Fruit fly (Drosophila melanogaster) whole organism, embryonic: ENCODE data around the gene CG4459.

Source experiments
- Bteb2 ChIP-seq: fragments of 200-800 bp; sonication (Bioruptor generic); optimal IDR thresholded peaks from 2 replicates; lab custom pipeline; 2016; ENCODE audit warnings: missing biosample characterization, missing genetic modification characterization
- CG10147 ChIP-seq: fragments of 200-800 bp; sonication (Bioruptor generic); optimal IDR thresholded peaks from 2 replicates; lab custom pipeline; 2019; ENCODE audit warnings: missing biosample characterization, mild to moderate bottlenecking, missing genetic modification characterization, moderate library complexity
- CG10267 ChIP-seq: fragments of 200-800 bp; sonication (Bioruptor generic); optimal IDR thresholded peaks from 2 replicates; lab custom pipeline; 2018; ENCODE audit warnings: missing biosample characterization, mild to moderate bottlenecking, missing genetic modification characterization, moderate library complexity
- CG10321 ChIP-seq: fragments of 200-800 bp; sonication (Bioruptor generic); IDR thresholded peaks from 2 replicates; pipeline ENCODE4 v1.3.6; 2022; ENCODE audit warnings: missing biosample characterization, missing genetic modification characterization
- CG10462 ChIP-seq: fragments of 200-800 bp; sonication (Bioruptor generic); optimal IDR thresholded peaks from 2 replicates; lab custom pipeline; 2016; ENCODE audit warnings: missing biosample characterization, missing genetic modification characterization
- CG10654 ChIP-seq: fragments of 200-800 bp; sonication (Bioruptor generic); optimal IDR thresholded peaks from 2 replicates; lab custom pipeline; 2016; ENCODE audit warnings: missing biosample characterization, missing genetic modification characterization
- CG11504 ChIP-seq: fragments of 200-800 bp; sonication (Bioruptor generic); optimal IDR thresholded peaks from 3 replicates; lab custom pipeline; 2019; ENCODE audit warnings: missing biosample characterization, mild to moderate bottlenecking, missing genetic modification characterization, moderate library complexity
- CG12155 ChIP-seq: fragments of 200-800 bp; sonication (Bioruptor generic); optimal IDR thresholded peaks from 3 replicates; lab custom pipeline; 2016; ENCODE audit warnings: missing biosample characterization, missing genetic modification characterization
- CG1233 ChIP-seq: fragments of 200-800 bp; sonication (Bioruptor generic); optimal IDR thresholded peaks from 4 replicates; lab custom pipeline; 2018; ENCODE audit warnings: missing biosample characterization, mild to moderate bottlenecking, missing genetic modification characterization
- CG12391 ChIP-seq: fragments of 200-800 bp; sonication (Bioruptor generic); optimal IDR thresholded peaks from 3 replicates; lab custom pipeline; 2018; ENCODE audit warnings: missing biosample characterization, mild to moderate bottlenecking, missing genetic modification characterization, moderate library complexity
- CG12659 ChIP-seq: fragments of 200-800 bp; sonication (Bioruptor generic); optimal IDR thresholded peaks from 3 replicates; lab custom pipeline; 2017; ENCODE audit warnings: mild to moderate bottlenecking, missing biosample characterization, missing genetic modification reagents, missing genetic modification characterization
- CG14710 ChIP-seq: fragments of 200-800 bp; sonication (Bioruptor generic); optimal IDR thresholded peaks from 3 replicates; lab custom pipeline; 2019; ENCODE audit warnings: missing biosample characterization, mild to moderate bottlenecking, missing genetic modification characterization, moderate library complexity
- CG15514 ChIP-seq: fragments of 200-800 bp; sonication (Bioruptor generic); optimal IDR thresholded peaks from 3 replicates; lab custom pipeline; 2017; ENCODE audit warnings: missing biosample characterization, missing genetic modification characterization, mild to moderate bottlenecking, moderate library complexity, missing genetic modification reagents
- CG15601 ChIP-seq: fragments of 200-800 bp; sonication (Bioruptor generic); optimal IDR thresholded peaks from 3 replicates; lab custom pipeline; 2019; ENCODE audit warnings: missing biosample characterization, mild to moderate bottlenecking, missing genetic modification characterization, moderate library complexity
- CG18262 ChIP-seq: fragments of 200-800 bp; optimal IDR thresholded peaks from 3 replicates; lab custom pipeline; 2019; ENCODE audit warnings: missing biosample characterization, mild to moderate bottlenecking, missing genetic modification characterization, moderate library complexity
- CG18764 ChIP-seq: fragments of 200-800 bp; sonication (Bioruptor generic); optimal IDR thresholded peaks from 3 replicates; lab custom pipeline; 2016; ENCODE audit warnings: missing biosample characterization, missing genetic modification characterization
- CG30020 ChIP-seq: fragments of 200-800 bp; optimal IDR thresholded peaks from 2 replicates; lab custom pipeline; 2019; ENCODE audit warnings: missing biosample characterization, mild to moderate bottlenecking, missing genetic modification characterization, moderate library complexity
- CG34376 ChIP-seq: fragments of 200-800 bp; sonication (Bioruptor generic); optimal IDR thresholded peaks from 2 replicates; lab custom pipeline; 2018; ENCODE audit warnings: missing biosample characterization, mild to moderate bottlenecking, missing genetic modification characterization
- CG4424 ChIP-seq: fragments of 200-800 bp; sonication (Bioruptor generic); optimal IDR thresholded peaks from 3 replicates; lab custom pipeline; 2016; ENCODE audit warnings: missing biosample characterization, missing genetic modification characterization
- CG6254 ChIP-seq: fragments of 200-800 bp; sonication (Bioruptor generic); optimal IDR thresholded peaks from 3 replicates; lab custom pipeline; 2017; ENCODE audit warnings: mild to moderate bottlenecking, missing biosample characterization, missing genetic modification reagents, missing genetic modification characterization
- CG6791 ChIP-seq: fragments of 200-800 bp; sonication (Bioruptor generic); IDR thresholded peaks from 3 replicates; pipeline ENCODE4 v1.3.6; 2022; ENCODE audit warnings: missing biosample characterization, missing genetic modification characterization; ENCODE audit not compliant: partially characterized antibody
- CG7928 ChIP-seq: fragments of 200-800 bp; sonication (Bioruptor generic); optimal IDR thresholded peaks from 2 replicates; lab custom pipeline; 2017; ENCODE audit warnings: missing biosample characterization, mild to moderate bottlenecking, missing genetic modification characterization
- CG8290 ChIP-seq, 3 experiments: fragments of 200-800 bp; sonication (Bioruptor generic); optimal IDR thresholded peaks; 2 replicates each; lab custom pipeline; 2016 to 2019; ENCODE audit warnings: missing biosample characterization in 3 of 3, missing genetic modification characterization in 3 of 3, mild to moderate bottlenecking in 2 of 3, moderate library complexity in 1 of 3
- CG8924 ChIP-seq: fragments of 200-800 bp; optimal IDR thresholded peaks from 3 replicates; lab custom pipeline; 2019; ENCODE audit warnings: missing biosample characterization, mild to moderate bottlenecking, missing genetic modification characterization, moderate library complexity
- CoRest ChIP-seq: fragments of 200-800 bp; sonication (Bioruptor generic); optimal IDR thresholded peaks from 3 replicates; lab custom pipeline; 2018; ENCODE audit warnings: missing biosample characterization, mild to moderate bottlenecking, missing genetic modification characterization, moderate library complexity
- Hmr ChIP-seq: fragments of 200-800 bp; sonication (Bioruptor generic); optimal IDR thresholded peaks from 3 replicates; lab custom pipeline; 2017; ENCODE audit warnings: mild to moderate bottlenecking, missing biosample characterization, missing genetic modification reagents, missing genetic modification characterization
- Hsf ChIP-seq: fragments of 200-800 bp; sonication (Bioruptor generic); optimal IDR thresholded peaks from 3 replicates; lab custom pipeline; 2016; ENCODE audit warnings: missing biosample characterization, missing genetic modification characterization
- Max ChIP-seq: fragments of 200-800 bp; sonication (Bioruptor generic); optimal IDR thresholded peaks from 2 replicates; lab custom pipeline; 2016; ENCODE audit warnings: missing biosample characterization, mild to moderate bottlenecking, missing genetic modification characterization
- Med ChIP-seq: fragments of 200-800 bp; sonication (Bioruptor generic); peaks from one replicate; lab custom pipeline; 2016; ENCODE audit warnings: missing biosample characterization, missing genetic modification characterization, mild to moderate bottlenecking, inconsistent platforms, moderate library complexity
- Nf-YC ChIP-seq: fragments of 200-800 bp; optimal IDR thresholded peaks from 3 replicates; lab custom pipeline; 2019; ENCODE audit warnings: missing biosample characterization, mild to moderate bottlenecking, missing genetic modification characterization, moderate library complexity
- NfI ChIP-seq: fragments of 200-800 bp; sonication (Bioruptor generic); optimal IDR thresholded peaks from 3 replicates; lab custom pipeline; 2018; ENCODE audit warnings: missing biosample characterization, mild to moderate bottlenecking, missing genetic modification characterization, moderate library complexity
- Sin3A ChIP-seq: fragments of >200 bp; optimal IDR thresholded peaks from 2 replicates; lab custom pipeline; 2018
- Sox100B ChIP-seq: fragments of 200-800 bp; sonication (Bioruptor generic); optimal IDR thresholded peaks from 3 replicates; lab custom pipeline; 2018; ENCODE audit warnings: missing biosample characterization, mild to moderate bottlenecking, missing genetic modification characterization
- Spps ChIP-seq: fragments of 200-800 bp; sonication (Bioruptor generic); optimal IDR thresholded peaks from 2 replicates; lab custom pipeline; 2018; ENCODE audit warnings: missing biosample characterization, mild to moderate bottlenecking, missing genetic modification characterization
- Xbp1 ChIP-seq: fragments of 200-800 bp; sonication (Bioruptor generic); optimal IDR thresholded peaks from 3 replicates; lab custom pipeline; 2016; ENCODE audit warnings: missing biosample characterization, mild to moderate bottlenecking, missing genetic modification characterization
- amos ChIP-seq: fragments of 200-800 bp; sonication (Bioruptor generic); IDR thresholded peaks from 2 replicates; pipeline ENCODE4 v1.3.6; 2022; ENCODE audit warnings: missing biosample characterization, missing genetic modification characterization; ENCODE audit not compliant: partially characterized antibody
- cato ChIP-seq: fragments of 200-800 bp; sonication (Bioruptor generic); optimal IDR thresholded peaks from 2 replicates; lab custom pipeline; 2016; ENCODE audit warnings: missing biosample characterization, missing genetic modification characterization, borderline replicate concordance
- en ChIP-seq: fragments of 200-800 bp; sonication (Bioruptor generic); optimal IDR thresholded peaks from 2 replicates; lab custom pipeline; 2016; ENCODE audit warnings: missing biosample characterization, missing genetic modification characterization
- exex ChIP-seq: fragments of 200-800 bp; sonication (Bioruptor generic); optimal IDR thresholded peaks from 4 replicates; lab custom pipeline; 2018; ENCODE audit warnings: missing biosample characterization, mild to moderate bottlenecking, missing genetic modification characterization, moderate library complexity
- grau ChIP-seq: fragments of 200-800 bp; optimal IDR thresholded peaks from 3 replicates; lab custom pipeline; 2019; ENCODE audit warnings: missing biosample characterization, mild to moderate bottlenecking, missing genetic modification characterization, moderate library complexity
- gsb-n ChIP-seq: fragments of 200-800 bp; sonication (Bioruptor generic); optimal IDR thresholded peaks from 3 replicates; lab custom pipeline; 2018; ENCODE audit warnings: missing biosample characterization, mild to moderate bottlenecking, missing genetic modification characterization
- h ChIP-seq: fragments of >200 bp; optimal IDR thresholded peaks from 2 replicates; lab custom pipeline; 2017
- kah ChIP-seq: fragments of 200-800 bp; sonication (Bioruptor generic); optimal IDR thresholded peaks from 2 replicates; lab custom pipeline; 2018; ENCODE audit warnings: missing biosample characterization, mild to moderate bottlenecking, missing genetic modification characterization
- lbe ChIP-seq: fragments of 200-800 bp; sonication (Bioruptor generic); optimal IDR thresholded peaks from 2 replicates; lab custom pipeline; 2016; ENCODE audit warnings: missing biosample characterization, mild to moderate bottlenecking, missing genetic modification characterization
- nmo ChIP-seq: fragments of 200-800 bp; sonication (Bioruptor generic); optimal IDR thresholded peaks from 2 replicates; lab custom pipeline; 2018; ENCODE audit warnings: missing biosample characterization, mild to moderate bottlenecking, missing genetic modification characterization, moderate library complexity
- pan ChIP-seq, 4 experiments: fragments of >200 bp in 3 of 4; fragments of 200-800 bp in 1 of 4; sonication (Bioruptor generic) in 1 of 4; optimal IDR thresholded peaks in 3 of 4; IDR thresholded peaks in 1 of 4; 2 replicates each; pipeline versions ENCODE4 v1.3.6 to Lab custom; 2017 to 2022; ENCODE audit warnings: missing biosample characterization in 2 of 4, missing genetic modification characterization in 2 of 4, mixed read lengths in 1 of 4
- sens ChIP-seq: fragments of 200-800 bp; sonication (Bioruptor generic); peaks from one replicate; lab custom pipeline; 2016; ENCODE audit warnings: missing biosample characterization, missing genetic modification characterization
- sqz ChIP-seq: fragments of 200-800 bp; sonication (Bioruptor generic); optimal IDR thresholded peaks from 3 replicates; lab custom pipeline; 2018; ENCODE audit warnings: missing biosample characterization, mild to moderate bottlenecking, missing genetic modification characterization

Gene CG4459

dm6 chr3R:19877427-19878076 is 50.9 kb downstream of the CG4459 start, which contains the start of the genes CG17186 and Arc42:
Gene CG17186, minus strand, starts transcription at chr3R:19877514.
Gene Arc42, plus strand, starts transcription at chr3R:19877737.
- TF ChIP-seq en (GFP tag; lab: Kevin White, UChicago), result no peak
- TF ChIP-seq Bteb2 (GFP tag; lab: Kevin White, UChicago), result peak; percentile 4
- TF ChIP-seq CG14710 (tag; lab: Kevin White, UChicago), result peak; percentile 71
- TF ChIP-seq cato (GFP tag; lab: Kevin White, UChicago), result peak; percentile 3
- TF ChIP-seq CG10654 (GFP tag; lab: Kevin White, UChicago), result peak; percentile 28
- peak; percentile 53 for TF ChIP-seq Max (GFP tag; lab: Kevin White, UChicago)
- TF ChIP-seq CG34376 (GFP tag; lab: Kevin White, UChicago), result no peak
- 0 out of 3 replicates have a peak, but pooled peaks have one; percentile 42 for TF ChIP-seq CG6791
- peak; percentile 6 for TF ChIP-seq CG12155 (GFP tag; lab: Kevin White, UChicago)
- TF ChIP-seq NfI (GFP tag; lab: Kevin White, UChicago), result peak; percentile 33
- peak; percentile 44 for TF ChIP-seq CG15601 (tag; lab: Kevin White, UChicago)
- peak; percentile 27 for TF ChIP-seq CG4424 (GFP tag; lab: Kevin White, UChicago)
- peak; percentile 84 for TF ChIP-seq Med (GFP tag; lab: Kevin White, UChicago)
- peak; percentile 14 for TF ChIP-seq CG18764 (GFP tag; lab: Kevin White, UChicago)
- peak; percentile 47 for TF ChIP-seq CG12391
- TF ChIP-seq lbe (GFP tag; lab: Kevin White, UChicago), result peak; percentile 30
- TF ChIP-seq CG10267, result peak; percentile 30
- TF ChIP-seq sens (GFP tag; lab: Kevin White, UChicago), result peak; percentile 82
- no peak for TF ChIP-seq CG10321 (GFP tag; lab: Robert Waterston, UW)
- no peak for TF ChIP-seq CG8290 (GFP tag; optimal IDR thresholded peaks at IDR 0.05; lab: Kevin White, UChicago)
- TF ChIP-seq CG8290 (tag; optimal IDR thresholded peaks at IDR 0.05; lab: Kevin White, UChicago), result no peak
- no peak for TF ChIP-seq amos (GFP tag; lab: Robert Waterston, UW)
- TF ChIP-seq CG12659, result peak; percentile 67
- TF ChIP-seq CG8924, result peak; percentile 55
- TF ChIP-seq h (lab: Kevin White, UChicago), result no peak
- no peak for TF ChIP-seq pan (optimal IDR thresholded peaks at IDR 0.05; lab: Kevin White, UChicago)
- no peak for TF ChIP-seq pan (GFP tag; optimal IDR thresholded peaks at IDR 0.05 in 1 of 2, IDR thresholded peaks at IDR 0.05 in 1 of 2)
- TF ChIP-seq CG1233 (GFP tag; lab: Kevin White, UChicago), result peak; percentile 15
- peak; percentile 29 for TF ChIP-seq gsb-n (tag; lab: Kevin White, UChicago)
- peak; percentile 70 for TF ChIP-seq CG30020 (tag; lab: Kevin White, UChicago)
- TF ChIP-seq CG6254 (GFP tag; lab: Kevin White, UChicago), result peak; percentile 99
- peak; percentile 73 for TF ChIP-seq sqz
- peak; percentile 34 for TF ChIP-seq Sin3A (lab: Kevin White, UChicago)
- peak; percentile 3 for TF ChIP-seq exex (tag; lab: Kevin White, UChicago)
- TF ChIP-seq CG15514, result peak; percentile 88
- peak; percentile 97 for TF ChIP-seq kah (GFP tag; lab: Kevin White, UChicago)
- peak; percentile 19 for TF ChIP-seq Nf-YC
- TF ChIP-seq Spps (tag; lab: Kevin White, UChicago), result peak; percentile 12
- TF ChIP-seq CG7928 (GFP tag; lab: Kevin White, UChicago), result peak; percentile 10
- peak; percentile 20 for TF ChIP-seq Hsf
- peak; percentile 68 for TF ChIP-seq nmo (GFP tag; lab: Kevin White, UChicago)
- TF ChIP-seq CG11504 (tag; lab: Kevin White, UChicago), result peak; percentile 30
- TF ChIP-seq CG10462 (GFP tag; lab: Kevin White, UChicago), result peak; percentile 1
- TF ChIP-seq Hmr (GFP tag; lab: Kevin White, UChicago), result peak; percentile 42
- TF ChIP-seq Xbp1 (GFP tag; lab: Kevin White, UChicago), result peak; percentile 22
- peak; percentile 45 for TF ChIP-seq CoRest (tag; lab: Kevin White, UChicago)
- TF ChIP-seq Sox100B (GFP tag; lab: Kevin White, UChicago), result peak; percentile 7
- peak; percentile 19 for TF ChIP-seq CG18262 (tag; lab: Kevin White, UChicago)
- TF ChIP-seq CG10147 (GFP tag; lab: Kevin White, UChicago), result peak; percentile 10
- TF ChIP-seq grau (tag; lab: Kevin White, UChicago), result peak; percentile 19
